Worm (Caenorhabditis elegans) whole organism, L4 larva: ENCODE data around the gene sru-31.

Experiments used
- T20F7.1 ChIP-seq: fragments of 200-800 bp; sonication (Bioruptor generic); optimal IDR thresholded peaks from 2 replicates; lab custom pipeline; 2018; ENCODE audit warnings: mild to moderate bottlenecking, missing genetic modification characterization, missing compliant biosample characterization
- aha-1 ChIP-seq: fragments of 150-350 bp; peaks from one replicate; lab custom pipeline; 2014; ENCODE audit warnings: missing biosample characterization, missing genetic modification characterization
- ceh-82 ChIP-seq: sonication (generic microtip); optimal IDR thresholded peaks from 2 replicates; lab custom pipeline; 2017; ENCODE audit warnings: missing biosample characterization, missing genetic modification characterization
- cey-2 ChIP-seq: sonication (generic microtip); optimal IDR thresholded peaks from 3 replicates; lab custom pipeline; 2017; ENCODE audit warnings: missing genetic modification characterization, mild to moderate bottlenecking, missing compliant biosample characterization, antibody characterized with exemption, borderline replicate concordance; ENCODE audit not compliant: insufficient read depth
- daf-8 ChIP-seq: fragments of 200-800 bp; sonication (Bioruptor generic); IDR thresholded peaks from 2 replicates; pipeline ENCODE4 v1.3.6; 2022; ENCODE audit warnings: missing genetic modification characterization, missing compliant biosample characterization
- lin-15B ChIP-seq: fragments of 150-350 bp; sonication (generic microtip); optimal IDR thresholded peaks from 3 replicates; lab custom pipeline; 2014; ENCODE audit warnings: missing biosample characterization, missing genetic modification characterization
- lin-39 ChIP-seq: fragments of 150-350 bp; optimal IDR thresholded peaks from 2 replicates; lab custom pipeline; 2014; ENCODE audit warnings: missing biosample characterization, missing genetic modification reagents, missing genetic modification characterization
- nhr-111 ChIP-seq: fragments of 200-800 bp; sonication (Bioruptor generic); optimal IDR thresholded peaks from 2 replicates; lab custom pipeline; 2018; ENCODE audit warnings: mild to moderate bottlenecking, missing genetic modification characterization, missing compliant biosample characterization
- snpc-4 ChIP-seq: fragments of 150-350 bp; optimal IDR thresholded peaks from 2 replicates; lab custom pipeline; 2014; ENCODE audit warnings: missing biosample characterization, missing genetic modification characterization
- unc-39 ChIP-seq: sonication (generic microtip); optimal IDR thresholded peaks from 2 replicates; lab custom pipeline; 2017; ENCODE audit warnings: missing biosample characterization, missing genetic modification characterization
- vab-7 ChIP-seq: fragments of 200-800 bp; sonication (Bioruptor generic); IDR thresholded peaks from 2 replicates; pipeline ENCODE4 v1.3.6; 2022; ENCODE audit warnings: missing genetic modification reagents, missing genetic modification characterization, missing compliant biosample characterization
- zag-1 ChIP-seq: fragments of 150-350 bp; optimal IDR thresholded peaks from 2 replicates; lab custom pipeline; 2014; ENCODE audit warnings: missing biosample characterization, missing genetic modification characterization

- TF ChIP-seq unc-39 (tag; lab: Kevin White, UChicago), result no peak
- TF ChIP-seq T20F7.1 (GFP tag; lab: Kevin White, UChicago), result no peak
- no peak for TF ChIP-seq snpc-4
- no peak for TF ChIP-seq lin-39 (tag; lab: Kevin White, UChicago)
- TF ChIP-seq lin-15B (tag; lab: Kevin White, UChicago), result no peak
- TF ChIP-seq zag-1 (tag; lab: Kevin White, UChicago), result no peak
- no peak for TF ChIP-seq ceh-82 (tag; lab: Kevin White, UChicago)
- no peak for TF ChIP-seq daf-8 (GFP tag; lab: Robert Waterston, UW)
- no peak for TF ChIP-seq aha-1
- TF ChIP-seq vab-7 (GFP tag; lab: Robert Waterston, UW), result no peak
- no peak for TF ChIP-seq nhr-111 (GFP tag; lab: Kevin White, UChicago)
- TF ChIP-seq cey-2, result no peak
These were observed 19.5 kb downstream of the sru-31 start, which contains the start of gene sru-38 for ce11 chrV:9835945-9836344.
